Worm (Caenorhabditis elegans) whole organism, early embryonic: ENCODE data around the gene hot-1.

ENCODE experiments used
- B0310.2 ChIP-seq: sonication (generic microtip); optimal IDR thresholded peaks from 2 replicates; lab custom pipeline; 2016; ENCODE audit warnings: mild to moderate bottlenecking, missing genetic modification characterization, missing compliant biosample characterization
- F13C5.2 ChIP-seq: sonication (generic microtip); optimal IDR thresholded peaks from 2 replicates; lab custom pipeline; 2017; ENCODE audit warnings: mild to moderate bottlenecking, missing genetic modification characterization, inconsistent platforms, missing compliant biosample characterization
- aly-1 ChIP-seq: sonication (generic microtip); optimal IDR thresholded peaks from 2 replicates; lab custom pipeline; 2016; ENCODE audit warnings: missing genetic modification characterization, missing compliant biosample characterization
- ama-1 ChIP-seq: fragments of 150-350 bp; optimal IDR thresholded peaks from 2 replicates; lab custom pipeline; 2014
- ceh-13 ChIP-seq: fragments of 200-800 bp; sonication (Bioruptor generic); optimal IDR thresholded peaks from 2 replicates; lab custom pipeline; 2018; ENCODE audit warnings: mild to moderate bottlenecking, missing genetic modification characterization, missing compliant biosample characterization
- ceh-36 ChIP-seq: sonication (generic microtip); optimal IDR thresholded peaks from 2 replicates; lab custom pipeline; 2016; ENCODE audit warnings: missing genetic modification characterization, inconsistent platforms, missing compliant biosample characterization
- ets-7 ChIP-seq: sonication (generic microtip); optimal IDR thresholded peaks from 2 replicates; lab custom pipeline; 2016; ENCODE audit warnings: missing genotype, missing genetic modification characterization, missing compliant biosample characterization
- flt-1 ChIP-seq: fragments of 200-800 bp; sonication (Bioruptor generic); IDR thresholded peaks from 2 replicates; pipeline ENCODE4 v1.3.6; 2022; ENCODE audit warnings: missing genetic modification characterization, missing compliant biosample characterization
- hmbx-1 ChIP-seq: sonication (generic microtip); optimal IDR thresholded peaks from 2 replicates; lab custom pipeline; 2016; ENCODE audit warnings: mild to moderate bottlenecking, missing genetic modification characterization, missing compliant biosample characterization
- hmg-4 ChIP-seq: fragments of 200-800 bp; sonication (Bioruptor generic); optimal IDR thresholded peaks from 2 replicates; lab custom pipeline; 2018; ENCODE audit warnings: mild to moderate bottlenecking, missing genetic modification characterization, missing compliant biosample characterization
- hnd-1 ChIP-seq: sonication (generic microtip); optimal IDR thresholded peaks from 2 replicates; lab custom pipeline; 2016; ENCODE audit warnings: missing genetic modification characterization, missing compliant biosample characterization
- pes-1 ChIP-seq: fragments of 200-800 bp; sonication (Bioruptor generic); IDR thresholded peaks from 2 replicates; pipeline ENCODE4 v1.3.6; 2022; ENCODE audit warnings: missing genetic modification reagents, missing genetic modification characterization, missing compliant biosample characterization
- scrt-1 ChIP-seq: fragments of 200-800 bp; sonication (Bioruptor generic); IDR thresholded peaks from 2 replicates; pipeline ENCODE4 v1.3.6; 2022; ENCODE audit warnings: missing genetic modification characterization, missing compliant biosample characterization
- sea-1 ChIP-seq: fragments of 200-800 bp; sonication (Bioruptor generic); conservative IDR thresholded peaks from 2 replicates; pipeline ENCODE4 v1.3.6; 2022; ENCODE audit warnings: missing genetic modification characterization, missing compliant biosample characterization
- tbx-11 ChIP-seq: fragments of 200-800 bp; sonication (Bioruptor generic); IDR thresholded peaks from 2 replicates; pipeline ENCODE4 v1.3.6; 2022; ENCODE audit warnings: missing genetic modification characterization, missing compliant biosample characterization
- tbx-37 ChIP-seq: fragments of 200-800 bp; sonication (Bioruptor generic); conservative IDR thresholded peaks from 2 replicates; pipeline ENCODE4 v1.3.6; 2022; ENCODE audit warnings: missing genetic modification reagents, missing genetic modification characterization, missing compliant biosample characterization
- tra-4 ChIP-seq: sonication (generic microtip); optimal IDR thresholded peaks from 2 replicates; lab custom pipeline; 2017; ENCODE audit warnings: missing genetic modification characterization, missing compliant biosample characterization

Gene hot-1

ce11 chrV:14614454-14614853 is 6.5 kb upstream of the hot-1 start:
- TF ChIP-seq pes-1 (GFP tag; lab: Robert Waterston, UW) (no peak), flt-1 (GFP tag; lab: Robert Waterston, UW) (no peak), B0310.2 (tag; lab: Kevin White, UChicago) (no peak), ceh-13 (GFP tag; lab: Kevin White, UChicago) (no peak), hmg-4 (GFP tag; lab: Kevin White, UChicago) (no peak), tbx-11 (GFP tag; lab: Robert Waterston, UW) (no peak), sea-1 (GFP tag; lab: Robert Waterston, UW) (no peak), hmbx-1 (tag; lab: Kevin White, UChicago) (no peak), hnd-1 (tag; lab: Kevin White, UChicago) (no peak), ama-1 (lab: Kevin White, UChicago) (no peak), scrt-1 (GFP tag; lab: Robert Waterston, UW) (no peak), ets-7 (no peak), tra-4 (tag; lab: Kevin White, UChicago) (no peak), tbx-37 (no peak), ceh-36 (tag; lab: Kevin White, UChicago) (no peak), aly-1 (tag; lab: Kevin White, UChicago) (no peak)

ce11 chrV:14615671-14616070 is 5.3 kb upstream of the hot-1 start:
- TF ChIP-seq tra-4 (tag; lab: Kevin White, UChicago) (no peak), aly-1 (tag; lab: Kevin White, UChicago) (no peak), ets-7 (no peak), ceh-13 (GFP tag; lab: Kevin White, UChicago) (no peak)

- TF ChIP-seq B0310.2 (tag; lab: Kevin White, UChicago) (no peak), sea-1 (GFP tag; lab: Robert Waterston, UW) (no peak), ets-7 (no peak), ceh-36 (tag; lab: Kevin White, UChicago) (no peak), pes-1 (GFP tag; lab: Robert Waterston, UW) (no peak), tbx-11 (GFP tag; lab: Robert Waterston, UW) (no peak), flt-1 (GFP tag; lab: Robert Waterston, UW) (no peak), tbx-37 (no peak), ceh-13 (GFP tag; lab: Kevin White, UChicago) (no peak)
Measured at ce11 chrV:14617711-14618110, 3.2 kb upstream of the hot-1 start.

ce11 chrV:14620311-14620710 is 624 bp upstream of the hot-1 start:
- TF ChIP-seq sea-1 (GFP tag; lab: Robert Waterston, UW) (no peak), hmg-4 (GFP tag; lab: Kevin White, UChicago) (no peak), tra-4 (tag; lab: Kevin White, UChicago) (no peak), scrt-1 (GFP tag; lab: Robert Waterston, UW) (no peak), flt-1 (GFP tag; lab: Robert Waterston, UW) (no peak)

- no peak for TF ChIP-seq ets-7
- TF ChIP-seq F13C5.2 (tag; lab: Kevin White, UChicago) = no peak
- no peak for TF ChIP-seq sea-1 (GFP tag; lab: Robert Waterston, UW)
- no peak for TF ChIP-seq ceh-13 (GFP tag; lab: Kevin White, UChicago)
- no peak for TF ChIP-seq hmbx-1 (tag; lab: Kevin White, UChicago)
- no peak for TF ChIP-seq tra-4 (tag; lab: Kevin White, UChicago)
- TF ChIP-seq aly-1 (tag; lab: Kevin White, UChicago) = no peak
- TF ChIP-seq hmg-4 (GFP tag; lab: Kevin White, UChicago) = no peak
- TF ChIP-seq flt-1 (GFP tag; lab: Robert Waterston, UW) = no peak
- TF ChIP-seq hnd-1 (tag; lab: Kevin White, UChicago) = no peak
Measured at ce11 chrV:14625662-14626061, 4.7 kb downstream of the hot-1 start.

ce11 chrV:14631588-14631987 is 10.7 kb downstream of the hot-1 start, which contains the start of gene F43D2.3:
F43D2.3 (plus strand) TSS chrV:14631888.
- no peak for TF ChIP-seq tra-4 (tag; lab: Kevin White, UChicago)
- no peak for TF ChIP-seq scrt-1 (GFP tag; lab: Robert Waterston, UW)
- TF ChIP-seq pes-1 (GFP tag; lab: Robert Waterston, UW) = no peak
- no peak for TF ChIP-seq tbx-37
- no peak for TF ChIP-seq hmg-4 (GFP tag; lab: Kevin White, UChicago)
- no peak for TF ChIP-seq hnd-1 (tag; lab: Kevin White, UChicago)
- TF ChIP-seq aly-1 (tag; lab: Kevin White, UChicago) = no peak

- TF ChIP-seq hnd-1 (tag; lab: Kevin White, UChicago) = no peak
- no peak for TF ChIP-seq B0310.2 (tag; lab: Kevin White, UChicago)
- no peak for TF ChIP-seq hmg-4 (GFP tag; lab: Kevin White, UChicago)
- TF ChIP-seq pes-1 (GFP tag; lab: Robert Waterston, UW) = no peak
- TF ChIP-seq tbx-11 (GFP tag; lab: Robert Waterston, UW) = no peak
- TF ChIP-seq scrt-1 (GFP tag; lab: Robert Waterston, UW) = no peak
- TF ChIP-seq sea-1 (GFP tag; lab: Robert Waterston, UW) = no peak
- TF ChIP-seq tbx-37 = no peak
- no peak for TF ChIP-seq ceh-36 (tag; lab: Kevin White, UChicago)
Measured at ce11 chrV:14633319-14633718, 12.4 kb downstream of the hot-1 start.

- TF ChIP-seq hmbx-1 (tag; lab: Kevin White, UChicago) = no peak
- TF ChIP-seq ceh-36 (tag; lab: Kevin White, UChicago) = no peak
- TF ChIP-seq ceh-13 (GFP tag; lab: Kevin White, UChicago) = no peak
- TF ChIP-seq flt-1 (GFP tag; lab: Robert Waterston, UW) = no peak
- TF ChIP-seq hmg-4 (GFP tag; lab: Kevin White, UChicago) = no peak
- TF ChIP-seq sea-1 (GFP tag; lab: Robert Waterston, UW) = no peak
- TF ChIP-seq B0310.2 (tag; lab: Kevin White, UChicago) = no peak
- TF ChIP-seq aly-1 (tag; lab: Kevin White, UChicago) = no peak
- TF ChIP-seq F13C5.2 (tag; lab: Kevin White, UChicago) = no peak
- no peak for TF ChIP-seq tra-4 (tag; lab: Kevin White, UChicago)
- no peak for TF ChIP-seq ama-1 (lab: Kevin White, UChicago)
- TF ChIP-seq scrt-1 (GFP tag; lab: Robert Waterston, UW) = no peak
- no peak for TF ChIP-seq tbx-37
- TF ChIP-seq ets-7 = no peak
- TF ChIP-seq pes-1 (GFP tag; lab: Robert Waterston, UW) = no peak
- TF ChIP-seq tbx-11 (GFP tag; lab: Robert Waterston, UW) = no peak
- no peak for TF ChIP-seq hnd-1 (tag; lab: Kevin White, UChicago)
Measured at ce11 chrV:14635119-14635518, 14.2 kb downstream of the hot-1 start, which contains the start of gene F43D2.6. F43D2.6 (minus strand) TSS chrV:14635180.
